Fruit fly (Drosophila melanogaster): Measurements from ENCODE around the gene CG7523.

DNA sequence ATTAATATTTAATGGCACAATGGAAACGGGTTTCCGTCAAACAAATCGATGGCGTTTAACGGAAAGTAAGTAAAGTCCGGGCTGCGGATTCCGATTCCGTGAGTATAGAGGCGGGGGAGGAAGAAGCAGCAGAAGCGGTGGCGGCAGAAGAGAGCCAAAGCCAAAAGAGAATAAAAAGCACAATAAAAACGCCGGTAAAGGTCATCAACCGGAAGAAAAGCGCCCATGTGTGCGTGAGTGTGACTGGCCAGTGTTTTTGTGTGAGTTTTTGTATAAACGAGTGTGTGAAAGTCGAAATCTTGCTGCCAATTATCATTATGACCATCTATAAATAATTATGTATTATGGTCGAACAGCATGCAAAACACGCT lies 9.6 kb upstream of the CG7523 start:
- no peak for TF ChIP-seq Myc (optimal IDR thresholded peaks at IDR 0.05)
- no peak for TF ChIP-seq psq (optimal IDR thresholded peaks at IDR 0.05)
- TF ChIP-seq h (optimal IDR thresholded peaks at IDR 0.05) = no peak
- TF ChIP-seq Sin3A (optimal IDR thresholded peaks at IDR 0.05) = no peak
- no peak for TF ChIP-seq insv (optimal IDR thresholded peaks at IDR 0.05)
